Worm (Caenorhabditis elegans): ENCODE measurements around the gene mrpl-44.

DNA sequence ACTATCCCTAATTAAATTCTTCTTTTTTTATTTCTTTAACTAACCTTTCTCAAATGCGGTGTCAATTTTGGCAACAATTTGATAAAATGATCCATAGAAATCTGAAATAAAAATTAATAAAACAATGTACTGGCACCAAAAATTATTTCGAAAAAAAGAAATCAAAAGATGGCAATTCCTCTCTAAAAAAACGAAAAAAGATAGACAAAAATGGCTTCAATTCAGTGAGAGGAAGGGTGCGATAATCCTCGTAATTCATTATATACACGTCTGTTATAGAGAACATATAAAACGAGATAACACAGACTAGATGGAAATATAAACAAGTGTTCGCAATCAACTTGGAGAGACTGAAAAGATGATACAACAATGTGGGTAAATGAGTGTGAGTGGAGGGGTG, 43.3 kb downstream of the mrpl-44 start, which contains the start of gene R107.2:
- no peak for TF ChIP-seq nhr-76 (tag; optimal IDR thresholded peaks at IDR 0.05)
- TF ChIP-seq mls-2 (tag; optimal IDR thresholded peaks at IDR 0.05) = no peak
- no peak for TF ChIP-seq ztf-11 (tag; optimal IDR thresholded peaks at IDR 0.05)
- TF ChIP-seq elt-1 (tag; optimal IDR thresholded peaks at IDR 0.05; ENCODE audit: borderline replicate concordance, insufficient read depth) = no peak
- no peak for TF ChIP-seq nhr-2 (tag; optimal IDR thresholded peaks at IDR 0.05)
